Fruit fly (Drosophila melanogaster) whole organism: Measurements from ENCODE around the gene Cpr65Ea.
A peak's percentile ranks its signal among the peaks of the same experiment; 100 is the strongest.

Experiments
- CG8478 ChIP-seq: fragments of >200 bp; optimal IDR thresholded peaks from 2 replicates; lab custom pipeline; 2018; ENCODE audit warnings: inconsistent platforms
- Dll ChIP-seq: fragments of >200 bp; optimal IDR thresholded peaks from 2 replicates; lab custom pipeline; 2017
- EcR ChIP-seq, 2 experiments: fragments of >200 bp; optimal IDR thresholded peaks; 2 replicates each; lab custom pipeline; 2017; ENCODE audit warnings: missing biosample characterization in 2 of 2, missing genetic modification characterization in 2 of 2, missing genetic modification reagents in 2 of 2
- pan ChIP-seq: fragments of >200 bp; optimal IDR thresholded peaks from 2 replicates; lab custom pipeline; 2017
- psq ChIP-seq: fragments of >200 bp; optimal IDR thresholded peaks from 2 replicates; lab custom pipeline; 2017
- usp ChIP-seq: fragments of >200 bp; optimal IDR thresholded peaks from 2 replicates; lab custom pipeline; 2017; ENCODE audit warnings: missing biosample characterization, missing genetic modification characterization, mixed read lengths

The Cpr65Ea gene

DNA sequence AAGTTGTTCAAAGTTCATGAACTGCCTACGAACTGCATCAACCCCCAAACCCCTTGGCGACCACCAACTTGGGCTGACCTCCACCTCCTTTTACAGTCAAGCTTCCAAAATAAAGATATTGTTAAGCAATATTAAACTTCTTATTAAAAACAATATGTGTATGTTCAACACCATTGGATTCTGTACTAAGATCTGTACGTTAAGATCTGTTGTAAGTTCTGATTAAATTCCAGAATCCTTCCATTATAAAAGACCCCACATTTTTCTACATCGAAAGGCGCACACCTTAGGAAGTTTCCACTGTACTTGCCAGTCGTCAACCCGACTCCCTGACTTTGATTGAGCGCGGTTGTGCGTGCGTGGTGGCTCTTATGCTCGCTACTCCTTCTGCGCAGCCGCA, 26.6 kb upstream of the Cpr65Ea start:
- no peak for TF ChIP-seq psq
- peak in 1 of 2 experiments; percentile 4 for TF ChIP-seq EcR (GFP tag; optimal IDR thresholded peaks at IDR 0.05; lab: Kevin White, UChicago)

dm6 chr3L:7105693-7106092, 19.3 kb upstream of the Cpr65Ea start:
- TF ChIP-seq Dll (lab: Kevin White, UChicago), result no peak
- TF ChIP-seq EcR (GFP tag; optimal IDR thresholded peaks at IDR 0.05; lab: Kevin White, UChicago), result no peak
- TF ChIP-seq CG8478 (lab: Kevin White, UChicago), result no peak
- TF ChIP-seq psq, result no peak
- TF ChIP-seq pan (lab: Kevin White, UChicago), result no peak
- TF ChIP-seq usp (GFP tag; lab: Kevin White, UChicago), result no peak

- TF ChIP-seq pan (lab: Kevin White, UChicago) (no peak), EcR (GFP tag; optimal IDR thresholded peaks at IDR 0.05; lab: Kevin White, UChicago) (no peak), usp (GFP tag; lab: Kevin White, UChicago) (no peak), psq (no peak), CG8478 (lab: Kevin White, UChicago) (no peak), Dll (lab: Kevin White, UChicago) (no peak)
Observed at dm6 chr3L:7104485-7104884, 18.1 kb upstream of the Cpr65Ea start.

dm6 chr3L:7103941-7104340, 17.5 kb upstream of the Cpr65Ea start:
- TF ChIP-seq pan (lab: Kevin White, UChicago), result no peak
- no peak for TF ChIP-seq psq
- no peak for TF ChIP-seq usp (GFP tag; lab: Kevin White, UChicago)
- no peak for TF ChIP-seq EcR (GFP tag; optimal IDR thresholded peaks at IDR 0.05; lab: Kevin White, UChicago)
- no peak for TF ChIP-seq CG8478 (lab: Kevin White, UChicago)
- no peak for TF ChIP-seq Dll (lab: Kevin White, UChicago)

DNA sequence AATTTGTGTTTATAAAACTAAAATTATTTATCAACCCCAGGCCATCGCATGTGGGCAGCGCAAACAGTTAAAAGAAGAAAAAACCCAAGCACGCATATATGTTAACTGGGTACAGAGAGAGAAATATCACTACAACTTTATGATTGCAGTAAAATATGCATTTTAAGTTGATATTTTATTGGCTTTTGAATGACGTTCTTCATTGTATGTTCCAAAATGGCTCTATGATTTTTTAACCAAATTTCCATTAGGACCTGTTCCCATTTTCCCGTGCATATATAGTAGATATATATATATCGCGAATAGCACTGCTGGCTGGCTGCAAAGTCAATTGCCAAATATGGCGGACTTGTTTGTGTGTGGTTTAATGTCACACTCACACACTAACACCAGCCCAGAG, 10.1 kb upstream of the Cpr65Ea start:
- no peak for TF ChIP-seq usp (GFP tag; lab: Kevin White, UChicago)
- no peak for TF ChIP-seq CG8478 (lab: Kevin White, UChicago)
- no peak for TF ChIP-seq EcR (GFP tag; optimal IDR thresholded peaks at IDR 0.05; lab: Kevin White, UChicago)
- no peak for TF ChIP-seq psq
- no peak for TF ChIP-seq Dll (lab: Kevin White, UChicago)
- no peak for TF ChIP-seq pan (lab: Kevin White, UChicago)

DNA sequence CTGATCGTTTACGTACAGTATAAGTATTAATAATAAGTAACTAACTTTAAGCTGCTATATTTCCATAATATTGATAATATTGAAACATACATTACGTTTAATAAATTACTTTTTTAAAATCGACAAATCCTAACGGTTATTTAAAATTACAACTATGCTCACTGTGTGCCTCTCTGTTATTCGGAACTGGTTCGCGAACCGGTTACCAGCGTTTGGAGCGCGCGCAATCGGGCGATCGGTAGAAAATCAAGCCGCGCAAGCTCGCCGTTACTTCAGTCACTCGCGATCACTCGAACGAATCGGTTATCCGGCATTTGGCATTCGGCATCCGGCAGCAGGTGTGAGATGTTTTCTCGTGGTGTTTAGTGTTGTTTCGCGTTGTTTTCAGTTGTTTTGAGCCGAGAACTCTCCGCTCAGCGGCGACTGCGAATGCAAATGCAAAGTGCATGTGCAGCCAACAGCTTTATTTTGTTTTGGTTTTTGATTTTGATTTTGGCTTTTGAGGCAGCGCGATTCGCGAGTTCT, 8.2 kb upstream of the Cpr65Ea start, which contains the start of gene form3:
TSS of gene form3 (plus strand) at position 271 of the 525 bp plus-strand sequence.
- no peak for TF ChIP-seq psq
- no peak for TF ChIP-seq Dll (lab: Kevin White, UChicago)
- no peak for TF ChIP-seq usp (GFP tag; lab: Kevin White, UChicago)
- TF ChIP-seq pan (lab: Kevin White, UChicago), result no peak
- TF ChIP-seq CG8478 (lab: Kevin White, UChicago), result no peak
- TF ChIP-seq EcR (GFP tag; optimal IDR thresholded peaks at IDR 0.05; lab: Kevin White, UChicago), result no peak

- TF ChIP-seq pan (lab: Kevin White, UChicago) (no peak), psq (no peak), CG8478 (lab: Kevin White, UChicago) (no peak), EcR (GFP tag; optimal IDR thresholded peaks at IDR 0.05; lab: Kevin White, UChicago) (no peak), usp (GFP tag; lab: Kevin White, UChicago) (no peak), Dll (lab: Kevin White, UChicago) (no peak)
Observed at dm6 chr3L:7094020-7094419, 7.6 kb upstream of the Cpr65Ea start.

DNA sequence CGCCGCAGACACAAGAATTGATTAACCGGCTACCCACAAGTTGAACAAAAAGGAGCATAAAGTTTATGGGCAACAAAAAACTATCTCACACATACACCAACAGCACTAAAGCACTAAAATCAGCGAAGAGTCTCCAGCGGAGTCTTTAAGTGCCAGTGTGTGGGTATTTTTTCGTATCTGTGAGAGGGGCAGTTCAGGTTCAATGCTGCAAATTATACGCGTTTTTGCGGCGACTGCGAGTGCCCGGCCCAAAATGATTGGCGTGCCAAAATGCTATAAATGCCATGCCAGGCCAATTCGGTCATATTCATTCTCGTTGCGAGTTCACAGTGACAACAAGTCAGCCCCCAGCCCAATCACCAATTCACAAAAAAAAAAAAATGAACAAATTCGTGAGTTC, 6.5 kb upstream of the Cpr65Ea start, which contains the start of gene Cpr65Ec:
TSS of gene Cpr65Ec (plus strand) at position 301 of the 400 bp plus-strand sequence.
- no peak for TF ChIP-seq psq
- no peak for TF ChIP-seq Dll (lab: Kevin White, UChicago)
- TF ChIP-seq EcR (GFP tag; optimal IDR thresholded peaks at IDR 0.05; lab: Kevin White, UChicago), result no peak
- no peak for TF ChIP-seq CG8478 (lab: Kevin White, UChicago)
- TF ChIP-seq usp (GFP tag; lab: Kevin White, UChicago), result no peak
- TF ChIP-seq pan (lab: Kevin White, UChicago), result no peak

DNA sequence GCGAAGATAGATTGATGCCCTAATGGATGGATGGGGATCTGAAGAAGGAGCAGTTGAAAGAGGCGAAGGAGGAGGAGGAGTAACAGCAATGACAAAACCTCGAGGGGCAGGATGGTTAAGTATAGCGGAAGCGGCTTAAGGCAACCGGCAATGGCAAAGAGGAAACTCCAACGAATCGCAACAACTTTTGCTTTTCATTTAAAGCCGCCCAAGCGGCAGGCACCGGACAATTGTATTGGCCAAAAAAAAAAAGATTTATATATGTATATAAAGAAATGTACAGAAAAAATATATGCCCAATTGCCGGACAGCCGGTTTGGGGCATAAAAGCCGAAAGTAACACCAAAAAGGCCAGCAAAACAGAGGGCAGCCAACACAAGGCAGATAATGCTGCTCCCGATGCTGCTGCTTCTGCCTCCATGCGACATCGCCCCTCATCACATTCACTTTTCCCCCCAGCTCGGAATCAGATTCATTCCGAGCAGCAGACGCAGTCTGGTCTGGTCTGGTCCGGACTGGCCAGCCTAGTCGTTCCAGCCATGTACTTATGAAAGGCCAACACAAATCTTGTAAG, 5.0 kb upstream of the Cpr65Ea start:
- TF ChIP-seq pan (lab: Kevin White, UChicago), result no peak
- TF ChIP-seq CG8478 (lab: Kevin White, UChicago), result no peak
- no peak for TF ChIP-seq Dll (lab: Kevin White, UChicago)
- no peak for TF ChIP-seq psq
- TF ChIP-seq EcR (GFP tag; optimal IDR thresholded peaks at IDR 0.05; lab: Kevin White, UChicago), result no peak
- TF ChIP-seq usp (GFP tag; lab: Kevin White, UChicago), result no peak

DNA sequence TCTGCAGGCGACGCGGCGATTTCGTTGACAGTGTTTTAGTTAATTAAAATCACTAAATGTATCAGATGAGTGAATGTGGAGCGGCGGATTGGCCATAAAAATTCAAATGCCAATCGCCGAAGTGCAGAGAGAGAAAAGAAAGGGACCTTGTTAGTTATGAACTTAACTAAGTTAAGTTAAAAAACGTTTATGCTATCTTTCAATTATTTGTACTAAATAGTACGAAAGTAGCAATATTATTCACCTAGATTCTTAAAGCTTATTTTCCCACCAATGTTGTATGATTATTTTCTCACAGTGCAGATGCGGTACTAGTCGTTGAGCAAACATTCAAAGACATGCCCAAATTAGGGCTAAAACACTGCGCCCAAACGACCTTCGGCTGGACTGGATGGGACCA, 4.4 kb upstream of the Cpr65Ea start:
- TF ChIP-seq usp (GFP tag; lab: Kevin White, UChicago), result no peak
- no peak for TF ChIP-seq CG8478 (lab: Kevin White, UChicago)
- TF ChIP-seq EcR (GFP tag; optimal IDR thresholded peaks at IDR 0.05; lab: Kevin White, UChicago), result no peak
- no peak for TF ChIP-seq pan (lab: Kevin White, UChicago)
- no peak for TF ChIP-seq Dll (lab: Kevin White, UChicago)
- no peak for TF ChIP-seq psq

DNA sequence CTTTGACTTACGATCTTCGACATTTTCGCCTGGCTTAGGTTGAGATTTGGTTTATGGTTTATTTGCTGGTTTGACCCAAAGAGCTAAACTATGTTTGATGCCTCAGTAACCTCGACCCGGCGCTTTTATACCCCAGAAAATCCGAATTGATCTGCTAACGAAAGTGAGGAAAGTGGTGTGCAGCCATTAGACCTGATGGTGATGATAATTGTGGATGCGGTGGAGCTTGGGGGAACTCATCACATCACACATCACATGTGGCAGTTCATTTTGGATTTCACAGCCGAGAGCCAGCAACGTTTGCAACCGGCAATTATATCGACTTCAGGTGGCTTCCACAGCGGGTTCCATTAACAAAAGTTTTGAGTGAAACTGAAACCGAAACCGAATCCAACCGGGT, 2.3 kb upstream of the Cpr65Ea start, which contains the start of gene Cpr65Eb:
TSS of gene Cpr65Eb (minus strand) at position 101 of the 400 bp plus-strand sequence.
- TF ChIP-seq usp (GFP tag; lab: Kevin White, UChicago), result no peak
- TF ChIP-seq Dll (lab: Kevin White, UChicago), result no peak

dm6 chr3L:7087347-7087746, 939 bp upstream of the Cpr65Ea start:
- TF ChIP-seq EcR (GFP tag; optimal IDR thresholded peaks at IDR 0.05; lab: Kevin White, UChicago), result no peak
- no peak for TF ChIP-seq usp (GFP tag; lab: Kevin White, UChicago)
- TF ChIP-seq pan (lab: Kevin White, UChicago), result no peak
- TF ChIP-seq psq, result no peak
- TF ChIP-seq Dll (lab: Kevin White, UChicago), result no peak
- TF ChIP-seq CG8478 (lab: Kevin White, UChicago), result no peak
